Worm (Caenorhabditis elegans): ENCODE data around the gene duo-1.

Gene duo-1

ce11 chrV:11531831-11532534 lies 22.4 kb upstream of the duo-1 start (continued):
- TF ChIP-seq mdt-29 (GFP tag; IDR thresholded peaks at IDR 0.05) (0 out of 2 replicates have a peak, but pooled peaks have one; percentile 31), zip-2 (tag; optimal IDR thresholded peaks at IDR 0.05) (no peak), R02D3.7 (tag; optimal IDR thresholded peaks at IDR 0.05) (no peak), spr-3 (GFP tag; optimal IDR thresholded peaks at IDR 0.05) (no peak), duxl-1 (tag; optimal IDR thresholded peaks at IDR 0.05; ENCODE audit: poor library complexity) (no peak), zfp-3 (GFP tag; conservative IDR thresholded peaks at IDR 0.05) (peak; percentile 43; the same call in 1 of the 2 replicates), pqm-1 (tag; optimal IDR thresholded peaks at IDR 0.05) (peak; percentile 84), nhr-48 (tag; optimal IDR thresholded peaks at IDR 0.05) (peak; percentile 89), Y48G9A.11 (GFP tag; IDR thresholded peaks at IDR 0.05) (no peak), unc-39 (tag; optimal IDR thresholded peaks at IDR 0.05) (no peak), ceh-20 (GFP tag; IDR thresholded peaks at IDR 0.05) (peak; percentile 59; the same call in 1 of the 2 replicates), ZK337.2 (GFP tag; IDR thresholded peaks at IDR 0.05) (no peak), mxl-2 (GFP tag; conservative IDR thresholded peaks at IDR 0.05) (no peak), lin-13 (GFP tag; optimal IDR thresholded peaks at IDR 0.05) (peak; percentile 30), cey-2 (tag; optimal IDR thresholded peaks at IDR 0.05; ENCODE audit: borderline replicate concordance, insufficient read depth) (peak; percentile 4), tag-97 (GFP tag; IDR thresholded peaks at IDR 0.05) (no peak), ztf-11 (tag; optimal IDR thresholded peaks at IDR 0.05) (no peak), nhr-102 (tag; optimal IDR thresholded peaks at IDR 0.05) (peak; percentile 49), unc-130 (GFP tag; optimal IDR thresholded peaks at IDR 0.05) (no peak), mes-2 (tag; optimal IDR thresholded peaks at IDR 0.05; ENCODE audit: poor library complexity, severe bottlenecking) (peak; percentile 63), nhr-10 (tag; optimal IDR thresholded peaks at IDR 0.05) (peak; percentile 62), nhr-41 (GFP tag; IDR thresholded peaks at IDR 0.05) (0 out of 2 replicates have a peak, but pooled peaks have one; percentile 24), lim-7 (GFP tag; IDR thresholded peaks at IDR 0.05) (no peak), zfp-2 (tag; optimal IDR thresholded peaks at IDR 0.05) (peak; percentile 26), T20F7.1 (GFP tag; optimal IDR thresholded peaks at IDR 0.05) (peak; percentile 71), F26F4.8 (GFP tag; conservative IDR thresholded peaks at IDR 0.05) (no peak), nhr-6 (tag; optimal IDR thresholded peaks at IDR 0.05) (peak; percentile 40), lsy-2 (tag; optimal IDR thresholded peaks at IDR 0.05) (peak; percentile 63 to 77), ZK546.5 (tag; optimal IDR thresholded peaks at IDR 0.05) (no peak), arid-1 (GFP tag; conservative IDR thresholded peaks at IDR 0.05) (no peak), dmd-6 (GFP tag; IDR thresholded peaks at IDR 0.05) (peak; percentile 92), lin-39 (tag; optimal IDR thresholded peaks at IDR 0.05) (no peak), sdz-12 (GFP tag; optimal IDR thresholded peaks at IDR 0.05) (no peak), lin-1 (GFP tag; IDR thresholded peaks at IDR 0.05) (peak; percentile 64), ceh-82 (tag; optimal IDR thresholded peaks at IDR 0.05) (no peak), nhr-11 (tag; optimal IDR thresholded peaks at IDR 0.05) (peak; percentile 71), madf-5 (GFP tag; IDR thresholded peaks at IDR 0.05) (no peak), F49E8.2 (tag; optimal IDR thresholded peaks at IDR 0.05; ENCODE audit: borderline replicate concordance) (no peak), Y5F2A.4 (GFP tag; optimal IDR thresholded peaks at IDR 0.05) (no peak), nhr-76 (tag; optimal IDR thresholded peaks at IDR 0.05) (no peak), ama-1 (optimal IDR thresholded peaks at IDR 0.05) (no peak), lir-3 (tag; optimal IDR thresholded peaks at IDR 0.05) (no peak), mdl-1 (tag; optimal IDR thresholded peaks at IDR 0.05) (peak; percentile 78 to 96), F10B5.3 (tag; optimal IDR thresholded peaks at IDR 0.05) (no peak), lin-15B (tag; optimal IDR thresholded peaks at IDR 0.05) (no peak), dmd-9 (GFP tag; IDR thresholded peaks at IDR 0.05) (no peak), aha-1 (tag) (peak; percentile 88), fos-1 (tag; optimal IDR thresholded peaks at IDR 0.05) (no peak), fkh-10 (GFP tag; optimal IDR thresholded peaks at IDR 0.05) (no peak), Y75B8A.6 (GFP tag; IDR thresholded peaks at IDR 0.05) (no peak), jun-1 (tag; optimal IDR thresholded peaks at IDR 0.05) (peak; percentile 61)
